Worm (Caenorhabditis elegans) whole organism, late embryonic: ENCODE measurements around the gene H40L08.3.

ENCODE experiments used
- ceh-30 ChIP-seq: fragments of 150-350 bp; optimal IDR thresholded peaks from 2 replicates; lab custom pipeline; 2014; ENCODE audit warnings: missing biosample characterization, missing genetic modification characterization
- lin-11 ChIP-seq: fragments of 200-800 bp; sonication (Bioruptor generic); optimal IDR thresholded peaks from 2 replicates; lab custom pipeline; 2018; ENCODE audit warnings: mild to moderate bottlenecking, missing genetic modification characterization, missing compliant biosample characterization
- pha-4 ChIP-seq: fragments of 150-350 bp; optimal IDR thresholded peaks from 2 replicates; lab custom pipeline; 2018; ENCODE audit warnings: missing biosample characterization, missing genetic modification reagents, missing genetic modification characterization

ce11 chrX:15034787-15035186 lies 41.1 kb downstream of the H40L08.3 start, which contains the start of gene dsc-1:
- TF ChIP-seq ceh-30 (tag; lab: Kevin White, UChicago): no peak
- no peak for TF ChIP-seq pha-4 (tag; lab: Kevin White, UChicago)
- TF ChIP-seq lin-11 (tag; lab: Kevin White, UChicago): no peak
